Worm (Caenorhabditis elegans) whole organism, young adult: ENCODE results near the gene Y26G10.5.
A peak's percentile ranks its signal among the peaks of the same experiment; 100 is the strongest.

Experiments
- B0035.1 ChIP-seq: sonication (generic microtip); optimal IDR thresholded peaks from 2 replicates; lab custom pipeline; 2016; ENCODE audit warnings: missing genetic modification characterization, mild to moderate bottlenecking, missing compliant biosample characterization, missing genotype, missing genetic modification reagents
- B0336.3 ChIP-seq: fragments of 200-800 bp; sonication (Bioruptor generic); IDR thresholded peaks from 2 replicates; pipeline ENCODE4 v1.3.6; 2022; ENCODE audit warnings: missing genetic modification characterization, missing compliant biosample characterization
- F23B12.7 ChIP-seq: sonication (generic microtip); optimal IDR thresholded peaks from 2 replicates; lab custom pipeline; 2017; ENCODE audit warnings: missing genetic modification characterization, mild to moderate bottlenecking, missing compliant biosample characterization, antibody characterized with exemption, moderate library complexity; ENCODE audit not compliant: insufficient read depth
- F57A8.1 ChIP-seq: fragments of 200-800 bp; sonication (Bioruptor generic); optimal IDR thresholded peaks from 2 replicates; lab custom pipeline; 2018; ENCODE audit warnings: mild to moderate bottlenecking, missing genetic modification characterization, moderate library complexity, missing compliant biosample characterization
- Y79H2A.3 ChIP-seq: fragments of 200-800 bp; sonication (Bioruptor generic); conservative IDR thresholded peaks from 2 replicates; pipeline ENCODE4 v1.3.6; 2022; ENCODE audit warnings: missing genetic modification reagents, missing genetic modification characterization, missing compliant biosample characterization
- ZK185.1 ChIP-seq: sonication (generic microtip); optimal IDR thresholded peaks from 2 replicates; lab custom pipeline; 2016; ENCODE audit warnings: mild to moderate bottlenecking, missing genetic modification characterization, missing compliant biosample characterization; ENCODE audit not compliant: poor library complexity, severe bottlenecking
- ama-1 ChIP-seq, 3 experiments: fragments of 150-350 bp in 1 of 3; sonication (generic microtip) in 2 of 3; optimal IDR thresholded peaks; 2 replicates each; lab custom pipeline; 2014 to 2018; ENCODE audit warnings: missing biosample characterization in 2 of 3, missing genetic modification characterization in 2 of 3, missing genetic modification reagents in 2 of 3
- aptf-3 ChIP-seq: fragments of 200-800 bp; sonication (Bioruptor generic); IDR thresholded peaks from 2 replicates; pipeline ENCODE4 v1.3.6; 2022; ENCODE audit warnings: missing genetic modification characterization, missing compliant biosample characterization
- atf-7 ChIP-seq: sonication (generic microtip); optimal IDR thresholded peaks from 2 replicates; lab custom pipeline; 2017; ENCODE audit warnings: mild to moderate bottlenecking, missing genetic modification characterization, missing compliant biosample characterization
- ceh-58 ChIP-seq: fragments of 200-800 bp; sonication (Bioruptor generic); IDR thresholded peaks from 2 replicates; pipeline ENCODE4 v1.3.6; 2022; ENCODE audit warnings: missing genetic modification characterization, missing compliant biosample characterization
- dox-1 ChIP-seq: fragments of 200-800 bp; sonication (Bioruptor generic); IDR thresholded peaks from 2 replicates; pipeline ENCODE4 v1.3.6; 2022; ENCODE audit warnings: missing genetic modification reagents, missing genetic modification characterization, missing compliant biosample characterization
- dpff-1 ChIP-seq: sonication (generic microtip); optimal IDR thresholded peaks from 2 replicates; lab custom pipeline; 2017; ENCODE audit warnings: mild to moderate bottlenecking, missing genetic modification characterization, missing compliant biosample characterization
- egl-44 ChIP-seq: fragments of 200-800 bp; sonication (Bioruptor generic); IDR thresholded peaks from 2 replicates; pipeline ENCODE4 v1.3.6; 2022; ENCODE audit warnings: missing genetic modification reagents, missing genetic modification characterization, missing compliant biosample characterization
- fkh-3 ChIP-seq: sonication (generic microtip); optimal IDR thresholded peaks from 2 replicates; lab custom pipeline; 2016; ENCODE audit warnings: mild to moderate bottlenecking, missing genetic modification characterization, missing compliant biosample characterization
- hlh-12 ChIP-seq: sonication (generic microtip); optimal IDR thresholded peaks from 2 replicates; lab custom pipeline; 2016; ENCODE audit warnings: missing genetic modification characterization, missing compliant biosample characterization
- hrde-1 ChIP-seq: sonication (generic microtip); optimal IDR thresholded peaks from 2 replicates; lab custom pipeline; 2016; ENCODE audit warnings: missing genetic modification characterization, mild to moderate bottlenecking, missing compliant biosample characterization, moderate library complexity, missing genotype, missing genetic modification reagents, borderline replicate concordance
- hsf-1 ChIP-seq: fragments of 200-800 bp; sonication (Bioruptor generic); IDR thresholded peaks from 2 replicates; pipeline ENCODE4 v1.3.6; 2022; ENCODE audit warnings: missing genetic modification reagents, missing genetic modification characterization, missing compliant biosample characterization
- let-607 ChIP-seq, 2 experiments: fragments of 200-800 bp in 1 of 2; sonication (Bioruptor generic) in 1 of 2; sonication (generic microtip) in 1 of 2; optimal IDR thresholded peaks; 2 replicates each; lab custom pipeline; 2016 to 2018; ENCODE audit warnings: mild to moderate bottlenecking in 2 of 2, missing compliant biosample characterization in 2 of 2, missing genetic modification characterization in 2 of 2, moderate library complexity in 2 of 2, missing genotype in 1 of 2
- lin-54 ChIP-seq: fragments of 200-800 bp; sonication (Bioruptor generic); optimal IDR thresholded peaks from 2 replicates; lab custom pipeline; 2018; ENCODE audit warnings: mild to moderate bottlenecking, missing genetic modification characterization, missing compliant biosample characterization
- madf-10 ChIP-seq: sonication (generic microtip); optimal IDR thresholded peaks from 2 replicates; lab custom pipeline; 2016; ENCODE audit warnings: mild to moderate bottlenecking, missing genetic modification characterization, missing compliant biosample characterization
- madf-3 ChIP-seq: fragments of 200-800 bp; sonication (Bioruptor generic); IDR thresholded peaks from 2 replicates; pipeline ENCODE4 v1.3.6; 2022; ENCODE audit warnings: missing genetic modification reagents, missing genetic modification characterization, missing compliant biosample characterization
- madf-6 ChIP-seq: fragments of 200-800 bp; sonication (Bioruptor generic); IDR thresholded peaks from 2 replicates; pipeline ENCODE4 v1.3.6; 2022; ENCODE audit warnings: missing genetic modification reagents, missing genetic modification characterization, missing compliant biosample characterization
- madf-8 ChIP-seq: fragments of 200-800 bp; sonication (Bioruptor generic); conservative IDR thresholded peaks from 2 replicates; pipeline ENCODE4 v1.3.6; 2022; ENCODE audit warnings: missing genetic modification reagents, missing genetic modification characterization, missing compliant biosample characterization
- mcd-1 ChIP-seq: fragments of 200-800 bp; sonication (Bioruptor generic); IDR thresholded peaks from 2 replicates; pipeline ENCODE4 v1.3.6; 2022; ENCODE audit warnings: missing genetic modification reagents, missing genetic modification characterization, missing compliant biosample characterization
- mes-4 ChIP-seq: sonication (generic microtip); optimal IDR thresholded peaks from 2 replicates; lab custom pipeline; 2016; ENCODE audit warnings: missing genotype, missing genetic modification characterization, missing compliant biosample characterization
- mxl-1 ChIP-seq: sonication (generic microtip); optimal IDR thresholded peaks from 2 replicates; lab custom pipeline; 2016; ENCODE audit warnings: missing genetic modification characterization, missing compliant biosample characterization
- nfyb-1 ChIP-seq: fragments of 200-800 bp; sonication (Bioruptor generic); IDR thresholded peaks from 2 replicates; pipeline ENCODE4 v1.3.6; 2022; ENCODE audit warnings: missing genetic modification reagents, missing genetic modification characterization, missing compliant biosample characterization
- nhr-120 ChIP-seq: fragments of 200-800 bp; sonication (Bioruptor generic); IDR thresholded peaks from 2 replicates; pipeline ENCODE4 v1.3.6; 2022; ENCODE audit warnings: missing genetic modification characterization, missing compliant biosample characterization
- nhr-80 ChIP-seq: sonication (generic microtip); optimal IDR thresholded peaks from 2 replicates; lab custom pipeline; 2016; ENCODE audit warnings: missing genetic modification characterization, missing compliant biosample characterization
- pha-4 ChIP-seq: fragments of 150-350 bp; sonication (generic microtip); optimal IDR thresholded peaks from 2 replicates; lab custom pipeline; 2014; ENCODE audit warnings: missing biosample characterization, missing genetic modification reagents, missing genetic modification characterization
- rpc-1 ChIP-seq, 2 experiments: fragments of 150-350 bp in 1 of 2; sonication (generic microtip) in 1 of 2; optimal IDR thresholded peaks; 2 replicates each; lab custom pipeline; 2014 to 2018; ENCODE audit warnings: missing biosample characterization in 1 of 2, missing genetic modification characterization in 1 of 2, missing genetic modification reagents in 1 of 2, missing genotype in 1 of 2
- sdz-38 ChIP-seq: sonication (generic microtip); optimal IDR thresholded peaks from 2 replicates; lab custom pipeline; 2016; ENCODE audit warnings: missing genotype, missing genetic modification characterization, missing compliant biosample characterization
- sea-2 ChIP-seq: fragments of 200-800 bp; sonication (Bioruptor generic); IDR thresholded peaks from 2 replicates; pipeline ENCODE4 v1.3.6; 2022; ENCODE audit warnings: missing genetic modification characterization, missing compliant biosample characterization
- snpc-4 ChIP-seq, 5 experiments: fragments of 150-350 bp in 1 of 5; sonication (generic microtip) in 4 of 5; optimal IDR thresholded peaks; 2 replicates each; lab custom pipeline; 2014 to 2018; ENCODE audit warnings: missing genetic modification characterization in 5 of 5, missing biosample characterization in 3 of 5, antibody characterized with exemption in 2 of 5, mild to moderate bottlenecking in 2 of 5, missing compliant biosample characterization in 2 of 5, missing genotype in 2 of 5, moderate library complexity in 2 of 5, missing genetic modification reagents in 1 of 5
- somi-1 ChIP-seq: fragments of 200-800 bp; sonication (Bioruptor generic); optimal IDR thresholded peaks from 2 replicates; lab custom pipeline; 2018; ENCODE audit warnings: mild to moderate bottlenecking, missing genetic modification characterization, missing compliant biosample characterization
- tbp1 ChIP-seq: fragments of 200-800 bp; sonication (Bioruptor generic); optimal IDR thresholded peaks from 2 replicates; lab custom pipeline; 2018; ENCODE audit warnings: mild to moderate bottlenecking, missing genetic modification characterization, missing compliant biosample characterization
- tbx-9 ChIP-seq: sonication (generic microtip); optimal IDR thresholded peaks from 2 replicates; lab custom pipeline; 2016; ENCODE audit warnings: borderline replicate concordance, missing genetic modification characterization, inconsistent platforms, missing compliant biosample characterization
- unc-62 ChIP-seq: fragments of 150-350 bp; optimal IDR thresholded peaks from 2 replicates; lab custom pipeline; 2014; ENCODE audit warnings: missing biosample characterization, missing genetic modification reagents, missing genetic modification characterization
- zfh-2 ChIP-seq: fragments of 200-800 bp; sonication (Bioruptor generic); conservative IDR thresholded peaks from 2 replicates; pipeline ENCODE4 v1.3.6; 2022; ENCODE audit warnings: missing genetic modification reagents, missing genetic modification characterization, missing compliant biosample characterization
- ztf-22 ChIP-seq: fragments of 200-800 bp; sonication (Bioruptor generic); optimal IDR thresholded peaks from 2 replicates; lab custom pipeline; 2018; ENCODE audit warnings: mild to moderate bottlenecking, missing genetic modification characterization, moderate library complexity, missing compliant biosample characterization
- ztf-28 ChIP-seq: fragments of 200-800 bp; sonication (Bioruptor generic); IDR thresholded peaks from 2 replicates; pipeline ENCODE4 v1.3.6; 2022; ENCODE audit warnings: missing genetic modification reagents, missing genetic modification characterization, missing compliant biosample characterization

The Y26G10.5 gene

DNA sequence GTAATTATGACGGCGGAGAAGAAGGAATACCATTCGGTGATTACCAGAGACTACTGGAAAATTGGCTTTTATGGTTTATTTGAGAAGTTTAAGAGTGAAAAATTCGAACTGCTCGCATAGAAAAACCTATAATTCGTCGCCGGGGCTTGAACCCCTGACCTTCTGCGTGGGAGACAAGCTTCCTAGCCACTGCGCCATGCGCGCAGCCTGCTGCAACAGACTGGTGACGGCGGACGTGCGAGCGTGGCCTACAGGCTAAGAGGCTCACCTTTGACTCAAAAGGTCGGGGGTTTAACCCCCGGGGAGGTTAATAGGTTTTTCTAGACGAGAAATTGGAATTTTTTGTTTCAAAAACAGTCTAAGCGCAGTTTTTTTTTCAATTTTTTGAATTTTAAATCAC, 36.3 kb downstream of the Y26G10.5 start:
- no peak for TF ChIP-seq madf-8 (GFP tag; lab: Robert Waterston, UW)
- TF ChIP-seq ZK185.1: no peak
- no peak for TF ChIP-seq mxl-1 (tag; lab: Kevin White, UChicago)
- peak; percentile 77; the same call in 1 of the 2 replicates for TF ChIP-seq nhr-120 (GFP tag; lab: Robert Waterston, UW)
- TF ChIP-seq ama-1 (optimal IDR thresholded peaks at IDR 0.05; lab: Kevin White, UChicago): no peak
- TF ChIP-seq ama-1 (GFP tag; optimal IDR thresholded peaks at IDR 0.05; lab: Kevin White, UChicago): no peak
- no peak for TF ChIP-seq rpc-1 (optimal IDR thresholded peaks at IDR 0.05; lab: Kevin White, UChicago)
- peak; percentile 40 for TF ChIP-seq rpc-1 (tag; optimal IDR thresholded peaks at IDR 0.05; lab: Kevin White, UChicago)
- TF ChIP-seq egl-44 (GFP tag; lab: Robert Waterston, UW): no peak
- no peak for TF ChIP-seq dpff-1
- TF ChIP-seq hlh-12 (tag; lab: Kevin White, UChicago): no peak
- TF ChIP-seq ceh-58 (GFP tag; lab: Robert Waterston, UW): no peak
- no peak for TF ChIP-seq B0035.1 (tag; lab: Kevin White, UChicago)
- TF ChIP-seq tbp1 (GFP tag; lab: Kevin White, UChicago): peak; percentile 56
- no peak for TF ChIP-seq dox-1 (GFP tag; lab: Robert Waterston, UW)
- TF ChIP-seq ztf-28: no peak
- no peak for TF ChIP-seq hsf-1 (GFP tag; lab: Robert Waterston, UW)
- peak; percentile 67 for TF ChIP-seq zfh-2 (GFP tag; lab: Robert Waterston, UW)

DNA sequence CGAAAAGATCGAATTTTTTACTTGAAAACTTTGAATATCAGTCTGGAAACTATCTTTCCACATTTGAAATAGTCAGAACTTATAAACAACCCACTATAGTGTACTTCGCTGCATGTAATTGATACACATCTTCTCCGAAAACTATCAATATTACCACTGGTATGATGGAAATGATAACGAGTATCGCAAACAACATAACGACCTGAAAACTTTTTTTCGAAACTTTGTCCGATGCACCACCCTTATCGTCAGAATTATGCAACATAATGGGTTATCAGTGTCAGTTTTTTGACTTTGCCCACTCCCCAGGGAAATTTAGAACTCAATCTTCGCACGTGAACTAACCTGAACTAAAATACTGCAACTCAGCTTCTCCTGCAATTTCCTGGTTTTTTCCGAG, 38.4 kb downstream of the Y26G10.5 start:
- TF ChIP-seq mcd-1 (GFP tag; lab: Robert Waterston, UW): no peak
- no peak for TF ChIP-seq sea-2
- TF ChIP-seq atf-7 (tag; lab: Kevin White, UChicago): peak; percentile 41
- TF ChIP-seq Y79H2A.3 (GFP tag; lab: Robert Waterston, UW): no peak
- no peak for TF ChIP-seq ceh-58 (GFP tag; lab: Robert Waterston, UW)
- TF ChIP-seq nhr-80: peak; percentile 87
- no peak for TF ChIP-seq snpc-4 (GFP tag; optimal IDR thresholded peaks at IDR 0.05; lab: Kevin White, UChicago)
- TF ChIP-seq snpc-4 (tag; optimal IDR thresholded peaks at IDR 0.05; lab: Kevin White, UChicago): peak in 1 of 4 experiments; percentile 0
- TF ChIP-seq fkh-3: no peak

DNA sequence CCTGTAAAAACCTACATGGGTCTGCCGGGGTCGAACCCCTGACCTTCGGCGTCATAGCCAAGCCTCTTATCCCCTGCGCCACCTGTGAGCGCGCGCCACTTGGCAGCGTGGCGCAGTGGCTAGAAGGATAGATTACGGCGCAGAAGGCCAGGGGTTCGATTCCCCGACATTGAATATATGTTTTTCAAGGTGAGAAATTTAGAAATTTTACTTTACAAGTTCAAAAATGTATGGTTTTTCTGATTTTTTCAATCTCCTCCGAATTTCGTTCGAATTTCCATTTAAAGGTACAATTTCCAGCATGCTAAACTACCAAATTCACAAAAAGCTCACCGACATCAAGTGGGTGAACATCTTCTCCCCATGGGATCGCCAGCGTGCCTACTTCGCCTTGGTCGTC, 40.6 kb downstream of the Y26G10.5 start, which contains the start of gene dgat-2:
dgat-2 (plus strand) TSS at position 301 of the 400 bp plus-strand sequence.
- TF ChIP-seq mes-4 (tag; lab: Kevin White, UChicago) (no peak), madf-6 (GFP tag; lab: Robert Waterston, UW) (no peak), rpc-1 (optimal IDR thresholded peaks at IDR 0.05; lab: Kevin White, UChicago) (no peak), rpc-1 (tag; optimal IDR thresholded peaks at IDR 0.05; lab: Kevin White, UChicago) (peak; percentile 10), sdz-38 (tag; lab: Kevin White, UChicago) (no peak), aptf-3 (GFP tag; lab: Robert Waterston, UW) (no peak), lin-54 (GFP tag; lab: Kevin White, UChicago) (no peak), mcd-1 (GFP tag; lab: Robert Waterston, UW) (no peak)

DNA sequence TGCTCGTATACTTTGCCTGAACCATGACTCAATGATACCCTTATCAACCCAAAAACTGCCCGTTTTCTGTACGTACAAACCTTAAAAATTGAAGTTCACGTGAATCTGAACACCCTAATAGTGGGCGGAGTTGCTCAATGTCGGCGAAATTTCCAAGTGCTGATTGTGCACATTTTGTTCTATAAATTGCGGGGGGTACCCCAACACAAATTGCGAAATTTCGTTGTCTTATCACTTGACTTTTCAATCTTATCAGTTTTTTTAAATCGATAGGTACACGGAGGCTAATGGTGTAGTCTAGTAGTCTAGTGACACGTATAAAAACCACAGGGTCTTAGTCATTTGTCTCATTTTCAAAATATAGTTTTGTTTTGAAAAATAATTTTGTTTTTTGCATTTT, 41.4 kb downstream of the Y26G10.5 start, which contains the start of gene fbxa-108:
fbxa-108 (minus strand) TSS at position 158 of the 400 bp plus-strand sequence.
- no peak for TF ChIP-seq hrde-1 (tag; lab: Kevin White, UChicago)
- TF ChIP-seq sea-2: no peak
- peak; percentile 55; the same call in 1 of the 2 replicates for TF ChIP-seq dox-1 (GFP tag; lab: Robert Waterston, UW)
- TF ChIP-seq unc-62 (GFP tag; lab: Kevin White, UChicago): peak; percentile 17
- TF ChIP-seq ztf-22 (GFP tag; lab: Kevin White, UChicago): peak; percentile 79
- TF ChIP-seq tbp1 (GFP tag; lab: Kevin White, UChicago): peak; percentile 22
- no peak for TF ChIP-seq madf-3 (GFP tag; lab: Robert Waterston, UW)
- no peak for TF ChIP-seq somi-1 (GFP tag; lab: Kevin White, UChicago)
- TF ChIP-seq nfyb-1 (GFP tag; lab: Robert Waterston, UW): peak; percentile 60; the same call in 1 of the 2 replicates
- peak; percentile 64 for TF ChIP-seq B0336.3 (GFP tag; lab: Robert Waterston, UW)
- no peak for TF ChIP-seq F57A8.1
- TF ChIP-seq madf-10 (tag; lab: Kevin White, UChicago): peak; percentile 33
- no peak for TF ChIP-seq snpc-4 (GFP tag; optimal IDR thresholded peaks at IDR 0.05; lab: Kevin White, UChicago)
- TF ChIP-seq snpc-4 (tag; optimal IDR thresholded peaks at IDR 0.05; lab: Kevin White, UChicago): peak in 3 of 4 experiments; percentile 45 to 71 (median 61)
- peak; percentile 10 for TF ChIP-seq F23B12.7
- TF ChIP-seq let-607 (tag; optimal IDR thresholded peaks at IDR 0.05; lab: Kevin White, UChicago): peak; percentile 14 to 35
- TF ChIP-seq egl-44 (GFP tag; lab: Robert Waterston, UW): 0 out of 2 replicates have a peak, but pooled peaks have one; percentile 46
- no peak for TF ChIP-seq tbx-9 (tag; lab: Kevin White, UChicago)
- TF ChIP-seq pha-4 (tag; lab: Kevin White, UChicago): peak; percentile 82
- TF ChIP-seq atf-7 (tag; lab: Kevin White, UChicago): peak; percentile 78
